Worm (Caenorhabditis elegans) whole organism, late embryonic: ENCODE measurements around the gene C09G12.5.

ENCODE experiments used
- ahr-1 ChIP-seq: sonication (generic microtip); optimal IDR thresholded peaks from 2 replicates; lab custom pipeline; 2016; ENCODE audit warnings: missing genetic modification characterization, missing compliant biosample characterization
- ceh-2 ChIP-seq: sonication (generic microtip); optimal IDR thresholded peaks from 2 replicates; lab custom pipeline; 2016; ENCODE audit warnings: missing genotype, missing genetic modification characterization, missing compliant biosample characterization
- dmd-4 ChIP-seq: sonication (generic microtip); optimal IDR thresholded peaks from 2 replicates; lab custom pipeline; 2016; ENCODE audit warnings: borderline replicate concordance, missing genetic modification characterization, missing compliant biosample characterization
- elt-2 ChIP-seq: sonication (generic microtip); optimal IDR thresholded peaks from 2 replicates; lab custom pipeline; 2016; ENCODE audit warnings: missing genetic modification reagents, missing genetic modification characterization, missing compliant biosample characterization
- pha-4 ChIP-seq: fragments of 150-350 bp; optimal IDR thresholded peaks from 2 replicates; lab custom pipeline; 2018; ENCODE audit warnings: missing biosample characterization, missing genetic modification reagents, missing genetic modification characterization
- syd-9 ChIP-seq: sonication (generic microtip); optimal IDR thresholded peaks from 2 replicates; lab custom pipeline; 2016; ENCODE audit warnings: mild to moderate bottlenecking, missing genetic modification characterization, moderate library complexity, missing compliant biosample characterization
- tbx-7 ChIP-seq: sonication (generic microtip); optimal IDR thresholded peaks from 2 replicates; lab custom pipeline; 2016; ENCODE audit warnings: missing genotype, missing genetic modification characterization, missing compliant biosample characterization
- unc-86 ChIP-seq: sonication (generic microtip); optimal IDR thresholded peaks from 2 replicates; lab custom pipeline; 2016; ENCODE audit warnings: missing genetic modification characterization, missing compliant biosample characterization

DNA sequence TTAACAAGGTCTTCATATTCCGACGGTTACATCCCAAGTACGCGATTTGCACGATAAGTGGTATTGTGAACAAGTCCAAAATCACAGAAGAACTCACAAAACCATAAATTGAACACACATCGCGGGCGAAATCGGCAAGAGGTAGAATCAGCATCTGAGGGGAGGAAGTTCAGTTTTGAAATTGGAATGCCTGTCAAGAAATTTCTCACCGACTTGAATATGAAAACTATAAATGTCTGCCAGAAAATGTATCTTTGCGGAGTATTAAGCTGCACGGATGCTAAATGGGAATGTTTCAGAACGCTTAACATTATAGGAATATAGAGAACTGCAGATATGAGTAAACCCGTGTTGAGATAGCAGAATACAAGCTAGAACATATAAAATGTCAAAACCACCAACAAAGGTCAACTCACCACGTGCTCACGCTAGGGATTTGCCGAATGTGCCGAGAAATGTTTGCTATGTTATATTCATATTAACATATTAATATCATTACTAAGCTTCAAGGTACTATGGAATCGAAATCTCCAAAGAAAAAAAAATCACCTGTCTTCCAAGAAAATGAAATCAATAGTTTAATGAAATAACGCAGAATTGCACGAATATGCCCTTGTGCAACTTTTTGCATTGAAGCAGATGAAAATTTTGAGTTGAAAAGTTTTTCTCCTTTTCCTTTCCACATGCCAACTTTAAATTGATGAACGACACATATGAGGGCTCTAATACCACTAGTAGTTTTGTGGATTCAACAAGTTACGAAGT lies 3.2 kb downstream of the C09G12.5 start, which contains the start of gene srz-82:
- TF ChIP-seq ceh-2 (tag; lab: Kevin White, UChicago) (no peak), syd-9 (tag; lab: Kevin White, UChicago) (no peak), elt-2 (no peak), tbx-7 (tag; lab: Kevin White, UChicago) (no peak), dmd-4 (tag; lab: Kevin White, UChicago) (no peak), ahr-1 (no peak), pha-4 (tag; lab: Kevin White, UChicago) (no peak), unc-86 (tag; lab: Kevin White, UChicago) (no peak)
